Worm (Caenorhabditis elegans) whole organism, early embryonic: Measurements from ENCODE around the gene vgln-1.

Source experiments
- B0310.2 ChIP-seq: sonication (generic microtip); optimal IDR thresholded peaks from 2 replicates; lab custom pipeline; 2016; ENCODE audit warnings: mild to moderate bottlenecking, missing genetic modification characterization, missing compliant biosample characterization
- F13C5.2 ChIP-seq: sonication (generic microtip); optimal IDR thresholded peaks from 2 replicates; lab custom pipeline; 2017; ENCODE audit warnings: mild to moderate bottlenecking, missing genetic modification characterization, inconsistent platforms, missing compliant biosample characterization
- aly-1 ChIP-seq: sonication (generic microtip); optimal IDR thresholded peaks from 2 replicates; lab custom pipeline; 2016; ENCODE audit warnings: missing genetic modification characterization, missing compliant biosample characterization
- ama-1 ChIP-seq: fragments of 150-350 bp; optimal IDR thresholded peaks from 2 replicates; lab custom pipeline; 2014
- ceh-13 ChIP-seq: fragments of 200-800 bp; sonication (Bioruptor generic); optimal IDR thresholded peaks from 2 replicates; lab custom pipeline; 2018; ENCODE audit warnings: mild to moderate bottlenecking, missing genetic modification characterization, missing compliant biosample characterization
- ceh-36 ChIP-seq: sonication (generic microtip); optimal IDR thresholded peaks from 2 replicates; lab custom pipeline; 2016; ENCODE audit warnings: missing genetic modification characterization, inconsistent platforms, missing compliant biosample characterization
- ets-7 ChIP-seq: sonication (generic microtip); optimal IDR thresholded peaks from 2 replicates; lab custom pipeline; 2016; ENCODE audit warnings: missing genotype, missing genetic modification characterization, missing compliant biosample characterization
- flt-1 ChIP-seq: fragments of 200-800 bp; sonication (Bioruptor generic); IDR thresholded peaks from 2 replicates; pipeline ENCODE4 v1.3.6; 2022; ENCODE audit warnings: missing genetic modification characterization, missing compliant biosample characterization
- hmbx-1 ChIP-seq: sonication (generic microtip); optimal IDR thresholded peaks from 2 replicates; lab custom pipeline; 2016; ENCODE audit warnings: mild to moderate bottlenecking, missing genetic modification characterization, missing compliant biosample characterization
- hmg-4 ChIP-seq: fragments of 200-800 bp; sonication (Bioruptor generic); optimal IDR thresholded peaks from 2 replicates; lab custom pipeline; 2018; ENCODE audit warnings: mild to moderate bottlenecking, missing genetic modification characterization, missing compliant biosample characterization
- hnd-1 ChIP-seq: sonication (generic microtip); optimal IDR thresholded peaks from 2 replicates; lab custom pipeline; 2016; ENCODE audit warnings: missing genetic modification characterization, missing compliant biosample characterization
- pes-1 ChIP-seq: fragments of 200-800 bp; sonication (Bioruptor generic); IDR thresholded peaks from 2 replicates; pipeline ENCODE4 v1.3.6; 2022; ENCODE audit warnings: missing genetic modification reagents, missing genetic modification characterization, missing compliant biosample characterization
- scrt-1 ChIP-seq: fragments of 200-800 bp; sonication (Bioruptor generic); IDR thresholded peaks from 2 replicates; pipeline ENCODE4 v1.3.6; 2022; ENCODE audit warnings: missing genetic modification characterization, missing compliant biosample characterization
- sea-1 ChIP-seq: fragments of 200-800 bp; sonication (Bioruptor generic); conservative IDR thresholded peaks from 2 replicates; pipeline ENCODE4 v1.3.6; 2022; ENCODE audit warnings: missing genetic modification characterization, missing compliant biosample characterization
- tbx-11 ChIP-seq: fragments of 200-800 bp; sonication (Bioruptor generic); IDR thresholded peaks from 2 replicates; pipeline ENCODE4 v1.3.6; 2022; ENCODE audit warnings: missing genetic modification characterization, missing compliant biosample characterization
- tbx-37 ChIP-seq: fragments of 200-800 bp; sonication (Bioruptor generic); conservative IDR thresholded peaks from 2 replicates; pipeline ENCODE4 v1.3.6; 2022; ENCODE audit warnings: missing genetic modification reagents, missing genetic modification characterization, missing compliant biosample characterization
- tra-4 ChIP-seq: sonication (generic microtip); optimal IDR thresholded peaks from 2 replicates; lab custom pipeline; 2017; ENCODE audit warnings: missing genetic modification characterization, missing compliant biosample characterization

vgln-1 gene

ce11 chrII:9888549-9888948 is 2.3 kb downstream of the vgln-1 start:
- TF ChIP-seq ets-7 (tag; lab: Kevin White, UChicago), result no peak
- no peak for TF ChIP-seq ceh-36 (tag; lab: Kevin White, UChicago)
- TF ChIP-seq hnd-1 (tag; lab: Kevin White, UChicago), result no peak
- no peak for TF ChIP-seq hmbx-1 (tag; lab: Kevin White, UChicago)
- TF ChIP-seq tra-4 (tag; lab: Kevin White, UChicago), result no peak

ce11 chrII:9886216-9886615 is 4.7 kb downstream of the vgln-1 start, which contains the start of gene algn-8:
algn-8 (minus strand) TSS chrII:9886442.
- TF ChIP-seq F13C5.2 (tag; lab: Kevin White, UChicago) (no peak), aly-1 (no peak), tbx-11 (GFP tag; lab: Robert Waterston, UW) (no peak), pes-1 (no peak)

DNA sequence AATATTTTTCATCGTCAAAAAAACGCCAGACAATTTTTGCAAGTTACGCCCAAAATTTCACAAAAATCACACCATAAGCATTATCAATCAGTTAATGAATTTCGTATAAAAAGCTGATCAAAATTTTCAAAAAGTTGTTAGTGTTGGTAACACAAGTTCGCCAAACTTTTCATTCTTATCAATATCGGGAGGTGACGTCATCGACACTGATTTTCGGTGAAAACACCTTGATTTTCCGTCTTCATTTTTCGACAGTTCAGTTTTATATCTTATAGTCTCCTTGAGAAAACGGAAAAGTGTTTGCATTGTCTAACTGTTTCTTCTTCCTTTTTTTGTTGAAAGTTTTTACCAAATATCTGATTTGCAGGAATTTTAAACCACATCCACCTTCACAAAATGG is 10.1 kb downstream of the vgln-1 start, which contains the start of gene C08H9.15:
C08H9.15 (plus strand) TSS at position 368 of the 400 bp plus-strand sequence.
- no peak for TF ChIP-seq hnd-1 (tag; lab: Kevin White, UChicago)
- TF ChIP-seq tbx-11 (GFP tag; lab: Robert Waterston, UW), result no peak
- no peak for TF ChIP-seq ceh-36 (tag; lab: Kevin White, UChicago)
- TF ChIP-seq tra-4 (tag; lab: Kevin White, UChicago), result no peak
- TF ChIP-seq B0310.2 (tag; lab: Kevin White, UChicago), result no peak
- TF ChIP-seq ets-7 (tag; lab: Kevin White, UChicago), result no peak
- no peak for TF ChIP-seq scrt-1 (GFP tag; lab: Robert Waterston, UW)
- TF ChIP-seq F13C5.2 (tag; lab: Kevin White, UChicago), result no peak
- TF ChIP-seq flt-1 (GFP tag; lab: Robert Waterston, UW), result no peak
- TF ChIP-seq ceh-13 (GFP tag; lab: Kevin White, UChicago), result no peak
- no peak for TF ChIP-seq aly-1
- TF ChIP-seq pes-1, result no peak

DNA sequence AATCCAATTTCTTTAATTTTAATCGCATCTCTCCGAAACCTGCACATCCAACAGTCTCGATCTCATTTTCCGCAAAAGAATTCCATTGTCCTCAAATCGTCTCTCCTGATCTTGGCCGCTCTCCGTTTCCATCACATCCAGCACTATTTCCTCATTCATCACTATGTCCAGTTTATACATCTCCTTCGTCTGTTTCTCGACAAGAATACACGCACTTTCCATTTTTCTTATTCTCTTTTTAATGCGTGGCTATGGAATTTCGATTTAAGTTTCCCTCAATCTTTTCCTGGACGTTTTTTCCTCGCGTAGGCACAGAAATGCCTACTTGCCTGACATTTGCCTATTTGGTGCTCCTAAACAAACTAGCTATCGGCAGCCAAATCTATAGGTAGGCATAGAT is 11.1 kb downstream of the vgln-1 start:
- TF ChIP-seq tbx-11 (GFP tag; lab: Robert Waterston, UW) (no peak), scrt-1 (GFP tag; lab: Robert Waterston, UW) (no peak), pes-1 (no peak), ceh-13 (GFP tag; lab: Kevin White, UChicago) (no peak)

DNA sequence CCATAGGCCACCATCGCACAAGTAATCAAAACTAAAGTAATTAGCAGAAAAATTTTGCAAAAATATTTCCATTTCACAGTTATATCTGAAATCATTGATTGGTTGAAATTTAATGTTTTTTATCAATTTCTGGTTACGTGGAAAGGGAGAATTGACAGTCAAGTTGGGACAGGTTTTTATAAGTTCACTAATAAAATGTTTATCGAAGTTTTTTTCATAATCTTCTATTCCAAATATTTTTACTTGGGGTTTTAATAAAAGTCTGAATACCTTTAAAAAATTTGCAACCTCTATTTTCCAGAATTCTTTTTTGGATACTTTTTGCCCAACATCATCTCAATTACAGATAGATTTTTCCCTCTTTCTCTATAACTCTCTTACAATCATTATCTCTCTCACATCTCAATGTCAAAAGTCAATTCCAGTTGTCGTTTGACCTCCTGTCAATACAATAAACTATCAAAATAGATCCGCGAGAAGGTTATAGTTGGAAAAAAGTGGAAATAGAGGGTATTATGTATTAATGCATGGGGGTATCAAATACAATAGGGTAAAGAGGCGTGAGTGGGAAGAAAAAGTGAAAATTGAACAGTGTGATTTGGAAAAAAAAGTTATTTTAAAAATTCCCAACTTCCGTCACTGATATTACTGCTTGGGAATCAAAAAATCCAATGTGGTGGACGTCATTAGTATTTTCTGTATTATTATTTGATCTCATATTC is 16.2 kb downstream of the vgln-1 start, which contains the start of the genes chil-2 and ctsa-3.2:
chil-2 (minus strand) TSS at position 101 of the 722 bp plus-strand sequence.
ctsa-3.2 (plus strand) TSS at position 672 of the 722 bp plus-strand sequence.
- TF ChIP-seq B0310.2 (tag; lab: Kevin White, UChicago) (no peak), hmbx-1 (tag; lab: Kevin White, UChicago) (no peak), pes-1 (no peak), ceh-13 (GFP tag; lab: Kevin White, UChicago) (no peak), scrt-1 (GFP tag; lab: Robert Waterston, UW) (no peak), hnd-1 (tag; lab: Kevin White, UChicago) (no peak), flt-1 (GFP tag; lab: Robert Waterston, UW) (no peak), sea-1 (GFP tag; lab: Robert Waterston, UW) (no peak), tbx-11 (GFP tag; lab: Robert Waterston, UW) (no peak), ceh-36 (tag; lab: Kevin White, UChicago) (no peak), tbx-37 (GFP tag; lab: Robert Waterston, UW) (no peak), aly-1 (no peak), ets-7 (tag; lab: Kevin White, UChicago) (no peak)

- TF ChIP-seq scrt-1 (GFP tag; lab: Robert Waterston, UW) (no peak), tra-4 (tag; lab: Kevin White, UChicago) (no peak), flt-1 (GFP tag; lab: Robert Waterston, UW) (no peak), ceh-36 (tag; lab: Kevin White, UChicago) (no peak), F13C5.2 (tag; lab: Kevin White, UChicago) (no peak)
Observed at ce11 chrII:9872961-9873360, 17.9 kb downstream of the vgln-1 start, which contains the start of gene chil-8. chil-8 (minus strand) TSS chrII:9873061.

DNA sequence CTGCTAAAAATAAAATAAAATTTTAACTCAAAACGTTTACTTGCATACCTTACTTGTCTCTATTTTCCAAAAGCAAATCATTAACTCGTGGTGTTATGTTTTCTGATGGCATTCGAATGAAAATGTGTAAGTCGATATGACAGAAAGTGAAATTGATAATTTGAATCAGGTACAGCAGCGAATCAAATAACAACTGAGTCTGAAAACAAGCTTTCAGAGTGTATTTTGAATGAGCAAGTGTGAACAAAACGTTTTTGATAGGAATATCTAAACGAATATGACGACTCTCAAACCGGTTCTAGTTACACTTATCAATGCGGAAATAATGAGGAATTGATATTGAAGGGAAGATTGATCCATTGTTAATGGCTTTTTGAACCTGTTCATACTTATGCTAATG is 19.8 kb downstream of the vgln-1 start, which contains the start of gene chil-7:
chil-7 (minus strand) TSS at position 112 of the 400 bp plus-strand sequence.
- TF ChIP-seq flt-1 (GFP tag; lab: Robert Waterston, UW), result no peak
- no peak for TF ChIP-seq B0310.2 (tag; lab: Kevin White, UChicago)
- TF ChIP-seq tbx-11 (GFP tag; lab: Robert Waterston, UW), result no peak
- TF ChIP-seq hmbx-1 (tag; lab: Kevin White, UChicago), result no peak
- no peak for TF ChIP-seq tra-4 (tag; lab: Kevin White, UChicago)
- no peak for TF ChIP-seq pes-1
- no peak for TF ChIP-seq aly-1
- TF ChIP-seq F13C5.2 (tag; lab: Kevin White, UChicago), result no peak
- TF ChIP-seq ceh-13 (GFP tag; lab: Kevin White, UChicago), result no peak
- TF ChIP-seq ets-7 (tag; lab: Kevin White, UChicago), result no peak
- TF ChIP-seq ceh-36 (tag; lab: Kevin White, UChicago), result no peak
- no peak for TF ChIP-seq sea-1 (GFP tag; lab: Robert Waterston, UW)
- TF ChIP-seq hmg-4 (GFP tag; lab: Kevin White, UChicago), result no peak
- no peak for TF ChIP-seq hnd-1 (tag; lab: Kevin White, UChicago)
- no peak for TF ChIP-seq scrt-1 (GFP tag; lab: Robert Waterston, UW)
- TF ChIP-seq tbx-37 (GFP tag; lab: Robert Waterston, UW), result no peak
- no peak for TF ChIP-seq ama-1 (lab: Kevin White, UChicago)
